Worm (Caenorhabditis elegans) whole organism, late embryonic: ENCODE results near the gene F32D1.11.

Experiments
- ceh-22 ChIP-seq: sonication (generic microtip); optimal IDR thresholded peaks from 2 replicates; lab custom pipeline; 2017; ENCODE audit warnings: missing biosample characterization, missing genetic modification characterization
- hlh-30 ChIP-seq: sonication (generic microtip); optimal IDR thresholded peaks from 2 replicates; lab custom pipeline; 2017; ENCODE audit warnings: antibody characterized with exemption, missing genetic modification characterization, missing compliant biosample characterization; ENCODE audit not compliant: insufficient read depth
- sox-4 ChIP-seq: sonication (generic microtip); optimal IDR thresholded peaks from 2 replicates; lab custom pipeline; 2017; ENCODE audit warnings: mild to moderate bottlenecking, missing genetic modification characterization, inconsistent platforms, missing compliant biosample characterization
- tbx-7 ChIP-seq: sonication (generic microtip); optimal IDR thresholded peaks from 2 replicates; lab custom pipeline; 2016; ENCODE audit warnings: missing genotype, missing genetic modification characterization, missing compliant biosample characterization
- unc-3 ChIP-seq, 2 experiments: fragments of 200-800 bp in 1 of 2; sonication (Bioruptor generic) in 1 of 2; sonication (generic microtip) in 1 of 2; conservative IDR thresholded peaks in 1 of 2; optimal IDR thresholded peaks in 1 of 2; 2 replicates each; pipeline versions ENCODE4 v1.3.6 to Lab custom; 2016 to 2022; ENCODE audit warnings: missing compliant biosample characterization in 2 of 2, missing genetic modification characterization in 2 of 2, missing genetic modification reagents in 1 of 2
- ztf-16 ChIP-seq: sonication (generic microtip); optimal IDR thresholded peaks from 2 replicates; lab custom pipeline; 2017; ENCODE audit warnings: missing genetic modification characterization, missing compliant biosample characterization

- no peak for TF ChIP-seq ceh-22 (tag; lab: Kevin White, UChicago)
- TF ChIP-seq sox-4 (tag; lab: Kevin White, UChicago), result no peak
- no peak for TF ChIP-seq ztf-16 (tag; lab: Kevin White, UChicago)
- no peak for TF ChIP-seq tbx-7 (tag; lab: Kevin White, UChicago)
- TF ChIP-seq unc-3 (GFP tag; conservative IDR thresholded peaks at IDR 0.05; lab: Robert Waterston, UW), result no peak
- TF ChIP-seq unc-3 (tag; optimal IDR thresholded peaks at IDR 0.05; lab: Kevin White, UChicago), result no peak
- no peak for TF ChIP-seq hlh-30 (tag; lab: Kevin White, UChicago)
Observed at ce11 chrV:4341736-4342135, 24.6 kb downstream of the F32D1.11 start.
